Fruit fly (Drosophila melanogaster): ENCODE results near the gene Sox21a.
A peak's percentile ranks its signal among the peaks of the same experiment; 100 is the strongest.

DNA sequence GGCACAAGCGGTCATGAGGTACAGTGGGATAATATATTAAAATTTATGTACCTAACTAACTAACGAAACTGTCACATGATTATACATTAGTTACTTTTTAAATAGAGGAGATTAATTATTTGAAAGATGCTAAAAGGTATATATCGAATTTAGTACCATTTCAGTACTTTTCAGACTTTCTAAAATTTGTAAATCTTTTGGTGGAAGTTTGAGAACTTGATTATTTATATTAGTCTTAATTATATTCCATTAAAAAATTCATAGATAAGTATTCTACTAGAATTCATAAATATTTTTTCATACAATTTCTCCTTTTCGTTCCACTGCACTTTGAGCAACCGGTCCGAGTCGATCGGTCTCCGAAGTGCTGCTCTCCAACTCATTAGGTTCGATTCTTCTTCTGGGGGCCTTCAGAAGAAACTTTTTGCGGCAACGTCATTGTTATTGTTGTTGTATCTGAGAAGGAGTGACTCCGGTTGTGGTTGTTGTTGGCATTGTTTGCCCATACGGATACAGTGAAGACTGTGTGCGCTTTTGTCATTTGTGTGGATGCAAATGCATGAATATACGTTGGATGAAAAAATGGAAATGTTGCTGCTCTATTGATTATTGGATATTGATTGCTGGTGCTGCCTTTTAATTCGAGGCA is 37.9 kb upstream of the Sox21a start:
- peak; percentile 79 for TF ChIP-seq CG14655 (GFP tag; optimal IDR thresholded peaks at IDR 0.05)
- TF ChIP-seq CG12605 (GFP tag; IDR thresholded peaks at IDR 0.05) = no peak
- TF ChIP-seq CG15710 (tag; optimal IDR thresholded peaks at IDR 0.05) = peak; percentile 50
- no peak for TF ChIP-seq CG34367 (tag; optimal IDR thresholded peaks at IDR 0.05)
- TF ChIP-seq CG8301 (tag; optimal IDR thresholded peaks at IDR 0.05) = peak; percentile 65
- no peak for TF ChIP-seq CG4496 (GFP tag; IDR thresholded peaks at IDR 0.05)
- peak; percentile 80 for TF ChIP-seq CG9948 (tag; optimal IDR thresholded peaks at IDR 0.05)
- TF ChIP-seq CG10348 (GFP tag; IDR thresholded peaks at IDR 0.05) = no peak

All from whole organism, pupa.